Worm (Caenorhabditis elegans) whole organism, L4 larva: Measurements from ENCODE around the gene W03G11.4.

ENCODE experiments used
- F10B5.3 ChIP-seq: sonication (generic microtip); optimal IDR thresholded peaks from 2 replicates; lab custom pipeline; 2016; ENCODE audit warnings: mild to moderate bottlenecking, missing genetic modification characterization, missing compliant biosample characterization
- F49E8.2 ChIP-seq: sonication (generic microtip); optimal IDR thresholded peaks from 2 replicates; lab custom pipeline; 2016; ENCODE audit warnings: missing compliant biosample characterization, mild to moderate bottlenecking, missing genetic modification characterization, borderline replicate concordance
- T26A8.4 ChIP-seq: fragments of 200-800 bp; sonication (Bioruptor generic); IDR thresholded peaks from 2 replicates; pipeline ENCODE4 v1.3.6; 2022; ENCODE audit warnings: missing genetic modification characterization, missing compliant biosample characterization
- Y48G9A.11 ChIP-seq: fragments of 200-800 bp; sonication (Bioruptor generic); IDR thresholded peaks from 2 replicates; pipeline ENCODE4 v1.3.6; 2022; ENCODE audit warnings: missing genetic modification reagents, missing genetic modification characterization, missing compliant biosample characterization
- ZK546.5 ChIP-seq, 2 experiments: sonication (generic microtip); optimal IDR thresholded peaks; 2 replicates each; lab custom pipeline; 2017; ENCODE audit warnings: missing biosample characterization in 2 of 2, missing genetic modification characterization in 2 of 2
- aha-1 ChIP-seq: fragments of 150-350 bp; peaks from one replicate; lab custom pipeline; 2014; ENCODE audit warnings: missing biosample characterization, missing genetic modification characterization
- ceh-28 ChIP-seq: fragments of 150-350 bp; optimal IDR thresholded peaks from 2 replicates; lab custom pipeline; 2014; ENCODE audit warnings: missing biosample characterization, missing genetic modification reagents, missing genetic modification characterization
- ceh-44 ChIP-seq: fragments of 200-800 bp; sonication (Bioruptor generic); IDR thresholded peaks from 2 replicates; pipeline ENCODE4 v1.3.6; 2022; ENCODE audit warnings: missing genetic modification reagents, missing genetic modification characterization, missing compliant biosample characterization
- ceh-62 ChIP-seq: sonication (generic microtip); optimal IDR thresholded peaks from 2 replicates; lab custom pipeline; 2017; ENCODE audit warnings: missing biosample characterization, missing genetic modification characterization
- daf-16 ChIP-seq, 3 experiments: sonication (generic microtip); optimal IDR thresholded peaks; 2 replicates each; lab custom pipeline; 2016 to 2017; ENCODE audit warnings: missing genetic modification characterization in 3 of 3, missing genetic modification reagents in 3 of 3, mild to moderate bottlenecking in 2 of 3, missing compliant biosample characterization in 2 of 3, missing biosample characterization in 1 of 3, moderate library complexity in 1 of 3
- duxl-1 ChIP-seq: sonication (generic microtip); optimal IDR thresholded peaks from 2 replicates; lab custom pipeline; 2016; ENCODE audit warnings: mild to moderate bottlenecking, missing genetic modification characterization, moderate library complexity, missing compliant biosample characterization; ENCODE audit not compliant: poor library complexity
- fkh-10 ChIP-seq: fragments of 150-350 bp; optimal IDR thresholded peaks from 2 replicates; lab custom pipeline; 2014; ENCODE audit warnings: missing biosample characterization, missing genetic modification reagents, missing genetic modification characterization
- hlh-11 ChIP-seq: fragments of 200-800 bp; sonication (Bioruptor generic); optimal IDR thresholded peaks from 2 replicates; lab custom pipeline; 2018; ENCODE audit warnings: mild to moderate bottlenecking, missing genetic modification characterization, missing compliant biosample characterization
- lim-7 ChIP-seq: fragments of 200-800 bp; sonication (Bioruptor generic); IDR thresholded peaks from 2 replicates; pipeline ENCODE4 v1.3.6; 2022; ENCODE audit warnings: missing genetic modification characterization, missing compliant biosample characterization
- lin-1 ChIP-seq: fragments of 200-800 bp; sonication (Bioruptor generic); IDR thresholded peaks from 2 replicates; pipeline ENCODE4 v1.3.6; 2022; ENCODE audit warnings: missing genetic modification reagents, missing genetic modification characterization, missing compliant biosample characterization
- lin-13 ChIP-seq: fragments of 150-350 bp; optimal IDR thresholded peaks from 2 replicates; lab custom pipeline; 2014; ENCODE audit warnings: missing biosample characterization, missing genetic modification reagents, missing genetic modification characterization
- lin-38 ChIP-seq: fragments of 200-800 bp; sonication (Bioruptor generic); IDR thresholded peaks from 2 replicates; pipeline ENCODE4 v1.3.6; 2022; ENCODE audit warnings: missing genetic modification reagents, missing genetic modification characterization, missing compliant biosample characterization
- mdl-1 ChIP-seq, 2 experiments: fragments of 150-350 bp in 1 of 2; sonication (generic microtip) in 1 of 2; optimal IDR thresholded peaks; 2 replicates each; lab custom pipeline; 2014 to 2017; ENCODE audit warnings: missing biosample characterization in 2 of 2, missing genetic modification characterization in 2 of 2
- mes-2 ChIP-seq: sonication (generic microtip); optimal IDR thresholded peaks from 2 replicates; lab custom pipeline; 2016; ENCODE audit warnings: missing genotype, mild to moderate bottlenecking, missing genetic modification characterization, missing compliant biosample characterization; ENCODE audit not compliant: poor library complexity, severe bottlenecking
- nhr-102 ChIP-seq: sonication (generic microtip); optimal IDR thresholded peaks from 2 replicates; lab custom pipeline; 2016; ENCODE audit warnings: mild to moderate bottlenecking, missing genetic modification characterization, moderate library complexity, missing compliant biosample characterization
- nhr-11 ChIP-seq: fragments of 150-350 bp; optimal IDR thresholded peaks from 2 replicates; lab custom pipeline; 2014; ENCODE audit warnings: missing biosample characterization, missing genetic modification characterization
- nhr-111 ChIP-seq: fragments of 200-800 bp; sonication (Bioruptor generic); optimal IDR thresholded peaks from 2 replicates; lab custom pipeline; 2018; ENCODE audit warnings: mild to moderate bottlenecking, missing genetic modification characterization, missing compliant biosample characterization
- nhr-41 ChIP-seq: fragments of 200-800 bp; sonication (Bioruptor generic); IDR thresholded peaks from 2 replicates; pipeline ENCODE4 v1.3.6; 2022; ENCODE audit warnings: missing genetic modification reagents, missing genetic modification characterization, missing compliant biosample characterization
- nhr-48 ChIP-seq: sonication (generic microtip); optimal IDR thresholded peaks from 2 replicates; lab custom pipeline; 2016; ENCODE audit warnings: mild to moderate bottlenecking, missing genetic modification characterization, missing compliant biosample characterization
- pqm-1 ChIP-seq: sonication (generic microtip); optimal IDR thresholded peaks from 2 replicates; lab custom pipeline; 2017; ENCODE audit warnings: missing biosample characterization, missing genetic modification characterization
- set-16 ChIP-seq: fragments of 200-800 bp; sonication (Bioruptor generic); IDR thresholded peaks from 2 replicates; pipeline ENCODE4 v1.3.6; 2022; ENCODE audit warnings: missing genetic modification reagents, missing genetic modification characterization, missing compliant biosample characterization
- snpc-1.2 ChIP-seq: fragments of 200-800 bp; sonication (Bioruptor generic); IDR thresholded peaks from 2 replicates; pipeline ENCODE4 v1.3.6; 2022; ENCODE audit warnings: missing genetic modification reagents, missing genetic modification characterization, missing compliant biosample characterization
- snpc-4 ChIP-seq: fragments of 150-350 bp; optimal IDR thresholded peaks from 2 replicates; lab custom pipeline; 2014; ENCODE audit warnings: missing biosample characterization, missing genetic modification characterization
- spr-1 ChIP-seq: sonication (generic microtip); optimal IDR thresholded peaks from 2 replicates; lab custom pipeline; 2016; ENCODE audit warnings: mild to moderate bottlenecking, missing genetic modification characterization, missing compliant biosample characterization
- tra-1 ChIP-seq: fragments of 200-800 bp; sonication (Bioruptor generic); IDR thresholded peaks from 2 replicates; pipeline ENCODE4 v1.3.6; 2022; ENCODE audit warnings: missing genetic modification reagents, missing genetic modification characterization, missing compliant biosample characterization
- unc-130 ChIP-seq: sonication (generic microtip); optimal IDR thresholded peaks from 2 replicates; lab custom pipeline; 2016; ENCODE audit warnings: missing genetic modification reagents, missing genetic modification characterization, missing compliant biosample characterization
- unc-62 ChIP-seq, 3 experiments: fragments of 150-350 bp in 1 of 3; sonication (generic microtip); optimal IDR thresholded peaks in 2 of 3; peaks in 1 of 3; 1 replicate in 1 of 3; 2 replicates in 2 of 3; lab custom pipeline; 2014 to 2017; ENCODE audit warnings: missing biosample characterization in 3 of 3, missing genetic modification characterization in 3 of 3, missing genetic modification reagents in 3 of 3, missing genotype in 1 of 3
- zfp-2 ChIP-seq: sonication (generic microtip); optimal IDR thresholded peaks from 2 replicates; lab custom pipeline; 2016; ENCODE audit warnings: mild to moderate bottlenecking, missing genetic modification characterization, missing compliant biosample characterization
- ztf-7 ChIP-seq: fragments of 150-350 bp; optimal IDR thresholded peaks from 2 replicates; lab custom pipeline; 2014; ENCODE audit warnings: missing biosample characterization, missing genetic modification characterization

W03G11.4 gene

ce11 chrX:12106004-12106403 lies 13.1 kb upstream of the W03G11.4 start (continued):
- no peak for TF ChIP-seq mes-2 (tag; lab: Kevin White, UChicago)
- TF ChIP-seq zfp-2 (tag; lab: Kevin White, UChicago), result peak; percentile 62
- TF ChIP-seq snpc-1.2 (GFP tag; lab: Robert Waterston, UW), result peak; percentile 93
- TF ChIP-seq F49E8.2 (tag; lab: Kevin White, UChicago), result peak; percentile 37
- TF ChIP-seq lin-13 (GFP tag; lab: Kevin White, UChicago), result peak; percentile 37
- TF ChIP-seq unc-130 (GFP tag; lab: Kevin White, UChicago), result peak; percentile 69
- TF ChIP-seq fkh-10, result peak; percentile 65
- peak; percentile 94 for TF ChIP-seq nhr-41 (GFP tag; lab: Robert Waterston, UW)
- peak; percentile 93 for TF ChIP-seq T26A8.4 (GFP tag; lab: Robert Waterston, UW)
- TF ChIP-seq lim-7 (GFP tag; lab: Robert Waterston, UW), result peak; percentile 98
- TF ChIP-seq tra-1 (GFP tag; lab: Robert Waterston, UW), result peak; percentile 93
- peak; percentile 74 for TF ChIP-seq Y48G9A.11 (GFP tag; lab: Robert Waterston, UW)
- no peak for TF ChIP-seq snpc-4 (tag; lab: Kevin White, UChicago)
- peak; percentile 86 for TF ChIP-seq ceh-44 (GFP tag; lab: Robert Waterston, UW)
- peak; percentile 44 to 93 for TF ChIP-seq daf-16 (GFP tag; optimal IDR thresholded peaks at IDR 0.05; lab: Kevin White, UChicago)
- peak; percentile 72 for TF ChIP-seq daf-16 (tag; optimal IDR thresholded peaks at IDR 0.05; lab: Kevin White, UChicago)
- no peak for TF ChIP-seq ZK546.5 (tag; optimal IDR thresholded peaks at IDR 0.05; lab: Kevin White, UChicago)
- no peak for TF ChIP-seq ceh-62
- peak; percentile 79 for TF ChIP-seq nhr-102 (tag; lab: Kevin White, UChicago)
- peak; percentile 27 to 63 for TF ChIP-seq mdl-1 (tag; optimal IDR thresholded peaks at IDR 0.05; lab: Kevin White, UChicago)
- peak; percentile 52 for TF ChIP-seq nhr-11

- peak; percentile 95 for TF ChIP-seq set-16 (GFP tag; lab: Robert Waterston, UW)
- TF ChIP-seq ceh-28 (tag; lab: Kevin White, UChicago), result no peak
Observed at ce11 chrX:12105458-12105857, 12.5 kb upstream of the W03G11.4 start.

- TF ChIP-seq ztf-7 (tag; lab: Kevin White, UChicago), result no peak
- TF ChIP-seq F10B5.3, result no peak
- no peak for TF ChIP-seq duxl-1 (tag; lab: Kevin White, UChicago)
- TF ChIP-seq lin-1 (GFP tag; lab: Robert Waterston, UW), result no peak
- no peak for TF ChIP-seq pqm-1 (tag; lab: Kevin White, UChicago)
- TF ChIP-seq hlh-11 (tag; lab: Kevin White, UChicago), result peak; percentile 61
- peak; percentile 21 for TF ChIP-seq nhr-48 (tag; lab: Kevin White, UChicago)
- TF ChIP-seq aha-1, result peak; percentile 89
- TF ChIP-seq nhr-111 (GFP tag; lab: Kevin White, UChicago), result no peak
Observed at ce11 chrX:12104630-12105029, 11.7 kb upstream of the W03G11.4 start, which contains the start of gene col-181. Gene col-181, plus strand, starts transcription at chrX:12104930.

ce11 chrX:12103712-12104111 lies 10.8 kb upstream of the W03G11.4 start, which contains the start of gene W03G11.3:
Gene W03G11.3, minus strand, starts transcription at chrX:12103812.
- TF ChIP-seq aha-1 (peak; percentile 49), lin-38 (GFP tag; lab: Robert Waterston, UW) (no peak)

ce11 chrX:12097995-12098394 lies 5.1 kb upstream of the W03G11.4 start:
- TF ChIP-seq spr-1, result no peak
- peak; percentile 90 for TF ChIP-seq aha-1
- TF ChIP-seq unc-62 (GFP tag; optimal IDR thresholded peaks at IDR 0.05 in 1 of 2; lab: Kevin White, UChicago), result peak in 1 of 2 experiments; percentile 15
- no peak for TF ChIP-seq unc-62 (tag; optimal IDR thresholded peaks at IDR 0.05; lab: Kevin White, UChicago)
